Fruit fly (Drosophila melanogaster) whole organism, embryonic: Measurements from ENCODE around the gene CG12177.

ENCODE experiments used
- BEAF-32 ChIP-seq: fragments of 200-800 bp; sonication (Bioruptor generic); optimal IDR thresholded peaks from 3 replicates; lab custom pipeline; 2017; ENCODE audit warnings: missing biosample characterization, missing genetic modification characterization, mild to moderate bottlenecking, moderate library complexity, missing genetic modification reagents
- Bgb ChIP-seq: fragments of 200-800 bp; sonication (Bioruptor generic); IDR thresholded peaks from 2 replicates; pipeline ENCODE4 v1.3.6; 2022; ENCODE audit warnings: missing biosample characterization, missing genetic modification characterization; ENCODE audit not compliant: partially characterized antibody
- CG11695 ChIP-seq: fragments of 200-800 bp; sonication (Bioruptor generic); IDR thresholded peaks from 3 replicates; pipeline ENCODE4 v1.3.6; 2022; ENCODE audit warnings: missing biosample characterization, missing genetic modification characterization
- CG12391 ChIP-seq: fragments of 200-800 bp; sonication (Bioruptor generic); optimal IDR thresholded peaks from 3 replicates; lab custom pipeline; 2018; ENCODE audit warnings: missing biosample characterization, mild to moderate bottlenecking, missing genetic modification characterization, moderate library complexity
- CG13287 ChIP-seq: fragments of 200-800 bp; sonication (Bioruptor generic); IDR thresholded peaks from 2 replicates; pipeline ENCODE4 v1.3.6; 2022; ENCODE audit warnings: missing biosample characterization, missing genetic modification characterization; ENCODE audit not compliant: partially characterized antibody
- CG14710 ChIP-seq: fragments of 200-800 bp; sonication (Bioruptor generic); optimal IDR thresholded peaks from 3 replicates; lab custom pipeline; 2019; ENCODE audit warnings: missing biosample characterization, mild to moderate bottlenecking, missing genetic modification characterization, moderate library complexity
- CG15514 ChIP-seq: fragments of 200-800 bp; sonication (Bioruptor generic); optimal IDR thresholded peaks from 3 replicates; lab custom pipeline; 2017; ENCODE audit warnings: missing biosample characterization, missing genetic modification characterization, mild to moderate bottlenecking, moderate library complexity, missing genetic modification reagents
- CG16813 ChIP-seq: fragments of 200-800 bp; sonication (Bioruptor generic); IDR thresholded peaks from 3 replicates; pipeline ENCODE4 v1.3.6; 2022; ENCODE audit warnings: missing biosample characterization, missing genetic modification characterization; ENCODE audit not compliant: partially characterized antibody
- CG17361 ChIP-seq: fragments of 200-800 bp; sonication (Bioruptor generic); IDR thresholded peaks from 3 replicates; pipeline ENCODE4 v1.3.6; 2022; ENCODE audit warnings: missing biosample characterization, missing genetic modification characterization
- CG18476 ChIP-seq: fragments of 200-800 bp; sonication (Bioruptor generic); optimal IDR thresholded peaks from 2 replicates; lab custom pipeline; 2016; ENCODE audit warnings: missing biosample characterization, mild to moderate bottlenecking, missing genetic modification characterization
- CG9932 ChIP-seq: fragments of 200-800 bp; sonication (Bioruptor generic); IDR thresholded peaks from 2 replicates; pipeline ENCODE4 v1.3.6; 2022; ENCODE audit warnings: missing biosample characterization, missing genetic modification characterization
- CoRest ChIP-seq: fragments of 200-800 bp; sonication (Bioruptor generic); optimal IDR thresholded peaks from 3 replicates; lab custom pipeline; 2018; ENCODE audit warnings: missing biosample characterization, mild to moderate bottlenecking, missing genetic modification characterization, moderate library complexity
- Deaf1 ChIP-seq: fragments of 200-800 bp; optimal IDR thresholded peaks from 3 replicates; lab custom pipeline; 2019; ENCODE audit warnings: missing biosample characterization, mild to moderate bottlenecking, missing genetic modification characterization, moderate library complexity
- Dll ChIP-seq: fragments of 200-800 bp; sonication (Bioruptor generic); IDR thresholded peaks from 4 replicates; pipeline ENCODE4 v1.3.6; 2022; ENCODE audit warnings: missing biosample characterization, missing genetic modification characterization; ENCODE audit not compliant: partially characterized antibody
- Dp ChIP-seq: fragments of 200-800 bp; sonication (Bioruptor generic); optimal IDR thresholded peaks from 2 replicates; lab custom pipeline; 2018; ENCODE audit warnings: missing biosample characterization, mild to moderate bottlenecking, missing genetic modification characterization, moderate library complexity
- E2f2 ChIP-seq: fragments of 200-800 bp; sonication (Bioruptor generic); IDR thresholded peaks from 2 replicates; pipeline ENCODE4 v1.3.6; 2022; ENCODE audit warnings: missing biosample characterization, missing genetic modification characterization
- GATAe ChIP-seq: fragments of 200-800 bp; sonication (Bioruptor generic); conservative IDR thresholded peaks from 2 replicates; pipeline ENCODE4 v1.3.6; 2022; ENCODE audit warnings: missing biosample characterization, missing genetic modification characterization
- HLH4C ChIP-seq: fragments of 200-800 bp; sonication (Bioruptor generic); IDR thresholded peaks from 3 replicates; pipeline ENCODE4 v1.3.6; 2022; ENCODE audit warnings: missing biosample characterization, missing genetic modification characterization; ENCODE audit not compliant: partially characterized antibody
- MESR4 ChIP-seq: fragments of 200-800 bp; sonication (Bioruptor generic); optimal IDR thresholded peaks from 2 replicates; lab custom pipeline; 2018; ENCODE audit warnings: missing biosample characterization, mild to moderate bottlenecking, missing genetic modification characterization, moderate library complexity
- Med ChIP-seq: fragments of 200-800 bp; sonication (Bioruptor generic); peaks from one replicate; lab custom pipeline; 2016; ENCODE audit warnings: missing biosample characterization, missing genetic modification characterization, mild to moderate bottlenecking, inconsistent platforms, moderate library complexity
- Nf-YB ChIP-seq: fragments of 200-800 bp; sonication (Bioruptor generic); optimal IDR thresholded peaks from 3 replicates; lab custom pipeline; 2019; ENCODE audit warnings: missing biosample characterization, mild to moderate bottlenecking, missing genetic modification characterization, moderate library complexity
- Nf-YC ChIP-seq: fragments of 200-800 bp; optimal IDR thresholded peaks from 3 replicates; lab custom pipeline; 2019; ENCODE audit warnings: missing biosample characterization, mild to moderate bottlenecking, missing genetic modification characterization, moderate library complexity
- Opbp ChIP-seq: fragments of 200-800 bp; sonication (Bioruptor generic); IDR thresholded peaks from 3 replicates; pipeline ENCODE4 v1.3.6; 2022; ENCODE audit warnings: missing biosample characterization, missing genetic modification characterization; ENCODE audit not compliant: partially characterized antibody
- Sin3A ChIP-seq: fragments of >200 bp; optimal IDR thresholded peaks from 2 replicates; lab custom pipeline; 2018
- Sry-δ ChIP-seq: fragments of 200-800 bp; sonication (Bioruptor generic); optimal IDR thresholded peaks from 2 replicates; lab custom pipeline; 2016; ENCODE audit warnings: missing biosample characterization, missing genetic modification characterization
- bbx ChIP-seq: fragments of 200-800 bp; sonication (Bioruptor generic); IDR thresholded peaks from 2 replicates; pipeline ENCODE4 v1.3.6; 2022; ENCODE audit warnings: missing biosample characterization, missing genetic modification characterization; ENCODE audit not compliant: partially characterized antibody
- ci ChIP-seq: fragments of 200-800 bp; sonication (Bioruptor generic); IDR thresholded peaks from 3 replicates; pipeline ENCODE4 v1.3.6; 2022; ENCODE audit warnings: missing biosample characterization, missing genetic modification characterization
- dysf ChIP-seq: fragments of 200-800 bp; sonication (Bioruptor generic); IDR thresholded peaks from 3 replicates; pipeline ENCODE4 v1.3.6; 2022; ENCODE audit warnings: missing biosample characterization, missing genetic modification characterization
- fu2 ChIP-seq: fragments of 200-800 bp; sonication (Bioruptor generic); optimal IDR thresholded peaks from 2 replicates; lab custom pipeline; 2016; ENCODE audit warnings: missing biosample characterization, missing genetic modification characterization
- gfzf ChIP-seq: fragments of 200-800 bp; sonication (Bioruptor generic); optimal IDR thresholded peaks from 2 replicates; lab custom pipeline; 2016; ENCODE audit warnings: missing biosample characterization, mild to moderate bottlenecking, missing genetic modification characterization, moderate library complexity
- hb ChIP-seq: fragments of 200-800 bp; sonication (Bioruptor generic); IDR thresholded peaks from 3 replicates; pipeline ENCODE4 v1.3.6; 2022; ENCODE audit warnings: missing biosample characterization, missing genetic modification characterization; ENCODE audit not compliant: partially characterized antibody
- insv ChIP-seq, 2 experiments: fragments of 200-800 bp; sonication (Bioruptor generic); optimal IDR thresholded peaks; 3 replicates each; lab custom pipeline; 2016 to 2018; ENCODE audit warnings: missing biosample characterization in 2 of 2, missing genetic modification characterization in 2 of 2
- inv ChIP-seq: fragments of 200-800 bp; sonication (Bioruptor generic); IDR thresholded peaks from 2 replicates; pipeline ENCODE4 v1.3.6; 2022; ENCODE audit warnings: missing biosample characterization, missing genetic modification characterization; ENCODE audit not compliant: partially characterized antibody
- knrl ChIP-seq: fragments of 200-800 bp; sonication (Bioruptor generic); IDR thresholded peaks from 3 replicates; pipeline ENCODE4 v1.3.6; 2022; ENCODE audit warnings: missing biosample characterization, missing genetic modification characterization; ENCODE audit not compliant: partially characterized antibody
- mld ChIP-seq: fragments of 200-800 bp; sonication (Bioruptor generic); IDR thresholded peaks from 3 replicates; pipeline ENCODE4 v1.3.6; 2022; ENCODE audit warnings: missing biosample characterization, missing genetic modification characterization; ENCODE audit not compliant: partially characterized antibody
- nerfin-1 ChIP-seq: fragments of 200-800 bp; sonication (Bioruptor generic); optimal IDR thresholded peaks from 3 replicates; lab custom pipeline; 2019; ENCODE audit warnings: missing biosample characterization, mild to moderate bottlenecking, missing genetic modification characterization, moderate library complexity
- nerfin-2 ChIP-seq: fragments of 200-800 bp; sonication (Bioruptor generic); IDR thresholded peaks from 2 replicates; pipeline ENCODE4 v1.3.6; 2022; ENCODE audit warnings: missing biosample characterization, missing genetic modification characterization; ENCODE audit not compliant: partially characterized antibody
- nmo ChIP-seq: fragments of 200-800 bp; sonication (Bioruptor generic); optimal IDR thresholded peaks from 2 replicates; lab custom pipeline; 2018; ENCODE audit warnings: missing biosample characterization, mild to moderate bottlenecking, missing genetic modification characterization, moderate library complexity
- pho ChIP-seq: fragments of 200-800 bp; sonication (Bioruptor generic); optimal IDR thresholded peaks from 2 replicates; lab custom pipeline; 2016; ENCODE audit warnings: missing biosample characterization, missing genetic modification characterization
- phol ChIP-seq: fragments of 200-800 bp; sonication (Bioruptor generic); optimal IDR thresholded peaks from 3 replicates; lab custom pipeline; 2018; ENCODE audit warnings: missing biosample characterization, mild to moderate bottlenecking, missing genetic modification characterization, moderate library complexity
- pzg ChIP-seq: fragments of 200-800 bp; sonication (Bioruptor generic); optimal IDR thresholded peaks from 3 replicates; lab custom pipeline; 2018; ENCODE audit warnings: missing biosample characterization, mild to moderate bottlenecking, missing genetic modification characterization, moderate library complexity
- row ChIP-seq: fragments of 200-800 bp; sonication (Bioruptor generic); IDR thresholded peaks from 3 replicates; pipeline ENCODE4 v1.3.6; 2022; ENCODE audit warnings: missing biosample characterization, missing genetic modification characterization
- sisA ChIP-seq: fragments of 200-800 bp; sonication (Bioruptor generic); IDR thresholded peaks from 2 replicates; pipeline ENCODE4 v1.3.6; 2022; ENCODE audit warnings: missing biosample characterization, missing genetic modification characterization
- ssp ChIP-seq: fragments of 200-800 bp; sonication (Bioruptor generic); IDR thresholded peaks from 2 replicates; pipeline ENCODE4 v1.3.6; 2022; ENCODE audit warnings: missing biosample characterization, missing genetic modification characterization
- stwl ChIP-seq: fragments of 200-800 bp; sonication (Bioruptor generic); optimal IDR thresholded peaks from 3 replicates; lab custom pipeline; 2018; ENCODE audit warnings: missing biosample characterization, mild to moderate bottlenecking, missing genetic modification characterization, moderate library complexity
- trem ChIP-seq: fragments of 200-800 bp; optimal IDR thresholded peaks from 3 replicates; lab custom pipeline; 2019; ENCODE audit warnings: missing biosample characterization, mild to moderate bottlenecking, missing genetic modification characterization, moderate library complexity
- vnd ChIP-seq: fragments of 200-800 bp; sonication (Bioruptor generic); IDR thresholded peaks from 3 replicates; pipeline ENCODE4 v1.3.6; 2022; ENCODE audit warnings: missing biosample characterization, missing genetic modification characterization; ENCODE audit not compliant: partially characterized antibody
- vvl ChIP-seq: fragments of 200-800 bp; sonication (Bioruptor generic); IDR thresholded peaks from 2 replicates; pipeline ENCODE4 v1.3.6; 2022; ENCODE audit warnings: missing biosample characterization, missing genetic modification characterization

Gene CG12177

DNA sequence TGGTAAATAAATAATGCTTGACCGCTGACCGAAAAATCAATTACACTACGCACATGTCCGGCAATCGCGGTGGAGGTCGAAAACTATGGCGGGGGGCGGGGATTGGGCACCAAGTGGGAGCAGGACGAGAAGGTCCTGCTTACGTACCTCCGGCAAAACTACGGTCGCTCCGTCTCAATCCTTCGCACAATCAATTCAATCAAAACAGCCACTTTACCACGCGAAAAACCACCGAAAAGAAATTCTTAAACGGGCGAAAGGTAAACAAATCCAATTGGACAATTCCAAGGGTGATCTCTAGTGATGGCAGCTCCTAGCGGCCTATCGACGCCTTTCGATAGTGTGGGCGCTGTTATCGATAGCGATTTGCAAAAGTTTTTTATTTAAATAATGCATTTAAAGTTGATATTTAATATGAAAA lies 37.7 kb upstream of the CG12177 start, which contains the start of gene Nadsyn:
Gene Nadsyn (minus strand): TSS at position 304 of the 421 bp plus-strand sequence.
- TF ChIP-seq nmo (peak; percentile 18), pzg (peak; percentile 49), stwl (peak; percentile 45), hb (peak; percentile 74; the same call in 2 of the 3 replicates), CG14710 (tag; lab: Kevin White, UChicago) (peak; percentile 34), nerfin-1 (tag; lab: Kevin White, UChicago) (peak; percentile 20), row (peak; percentile 65), CG13287 (peak; percentile 85), Med (GFP tag; lab: Kevin White, UChicago) (peak; percentile 81), HLH4C (peak; percentile 81), Nf-YC (tag; lab: Kevin White, UChicago) (peak; percentile 80), CG15514 (peak; percentile 39), CG11695 (GFP tag; lab: Robert Waterston, UW) (no peak), ci (GFP tag; lab: Robert Waterston, UW) (0 out of 3 replicates have a peak, but pooled peaks have one; percentile 31), CoRest (tag; lab: Kevin White, UChicago) (no peak), CG16813 (GFP tag; lab: Robert Waterston, UW) (peak; percentile 80), CG18476 (no peak), pho (no peak), vvl (GFP tag; lab: Robert Waterston, UW) (0 out of 2 replicates have a peak, but pooled peaks have one; percentile 52), phol (tag; lab: Kevin White, UChicago) (peak; percentile 19), dysf (GFP tag; lab: Robert Waterston, UW) (no peak), BEAF-32 (peak; percentile 82), Sry-δ (GFP tag; lab: Kevin White, UChicago) (peak; percentile 85), gfzf (no peak), mld (GFP tag; lab: Robert Waterston, UW) (peak; percentile 74), MESR4 (GFP tag; lab: Kevin White, UChicago) (peak; percentile 53), ssp (GFP tag; lab: Robert Waterston, UW) (no peak), knrl (GFP tag; lab: Robert Waterston, UW) (peak; percentile 84), fu2 (no peak), GATAe (no peak), Deaf1 (no peak), Dp (peak; percentile 55), Nf-YB (peak; percentile 44), Dll (GFP tag; lab: Robert Waterston, UW) (peak; percentile 82), trem (peak; percentile 51), nerfin-2 (peak; percentile 50; the same call in 1 of the 2 replicates), Bgb (GFP tag; lab: Robert Waterston, UW) (peak; percentile 84), bbx (peak; percentile 81), CG12391 (tag; lab: Kevin White, UChicago) (peak; percentile 23), insv (GFP tag; optimal IDR thresholded peaks at IDR 0.05; lab: Kevin White, UChicago) (peak; percentile 59 to 93), inv (GFP tag; lab: Robert Waterston, UW) (peak; percentile 70), Opbp (GFP tag; lab: Robert Waterston, UW) (peak; percentile 84), E2f2 (GFP tag; lab: Robert Waterston, UW) (peak; percentile 77), Sin3A (lab: Kevin White, UChicago) (peak; percentile 7), sisA (no peak), CG17361 (no peak), vnd (GFP tag; lab: Robert Waterston, UW) (peak; percentile 74), CG9932 (GFP tag; lab: Robert Waterston, UW) (0 out of 2 replicates have a peak, but pooled peaks have one; percentile 17)
